Comparison of ENCODE assay signal across 5 fruit fly cellular contexts in genomic region chr3R:30887711-30888549, dm6.
TF ChIP-seq lines count a peak whose summit lies in the region.

No protein-coding gene starts in this region.

TF ChIP-seq in whole organism, adult, 20 proteins besides CTCF, POLR2A, EP300 and RAD21 (continued from another document):
- TF ChIP-seq CG5204 (GFP tag; optimal IDR thresholded peaks at IDR 0.05; lab: Kevin White, UChicago) (no peak), CG33017 (tag; optimal IDR thresholded peaks at IDR 0.05; lab: Kevin White, UChicago) (peak; percentile 81)

TF ChIP-seq in whole organism, embryonic, 481 proteins besides CTCF, POLR2A, EP300 and RAD21 (continued from another document and continues in another):
- peak; percentile 71 for TF ChIP-seq Fer3 (tag; optimal IDR thresholded peaks at IDR 0.05; lab: Kevin White, UChicago)
- TF ChIP-seq HLH54F (GFP tag; optimal IDR thresholded peaks at IDR 0.05; lab: Kevin White, UChicago), result peak; percentile 18
- no peak for TF ChIP-seq ERR (GFP tag; optimal IDR thresholded peaks at IDR 0.05; lab: Kevin White, UChicago)
- no peak for TF ChIP-seq lov (optimal IDR thresholded peaks at IDR 0.05; lab: Kevin White, UChicago)
- TF ChIP-seq lov (GFP tag; IDR thresholded peaks at IDR 0.05; lab: Robert Waterston, UW), result peak; percentile 71; the same call in 1 of the 3 replicates
- TF ChIP-seq CG1792 (GFP tag; optimal IDR thresholded peaks at IDR 0.05; lab: Kevin White, UChicago), result peak; percentile 4
- TF ChIP-seq onecut (GFP tag; IDR thresholded peaks at IDR 0.05; lab: Robert Waterston, UW), result peak; percentile 42
- TF ChIP-seq croc (GFP tag; conservative IDR thresholded peaks at IDR 0.05; lab: Robert Waterston, UW), result peak; percentile 36; the same call in 1 of the 3 replicates
- TF ChIP-seq Meics (GFP tag; optimal IDR thresholded peaks at IDR 0.05; lab: Kevin White, UChicago), result peak; percentile 59
- TF ChIP-seq CG2202 (tag; optimal IDR thresholded peaks at IDR 0.05; lab: Kevin White, UChicago), result peak; percentile 24
- TF ChIP-seq CG13287 (GFP tag; IDR thresholded peaks at IDR 0.05; lab: Robert Waterston, UW; ENCODE audit: partially characterized antibody), result no peak
- TF ChIP-seq CG30431 (GFP tag; optimal IDR thresholded peaks at IDR 0.05; lab: Kevin White, UChicago), result peak; percentile 42
- no peak for TF ChIP-seq hth (optimal IDR thresholded peaks at IDR 0.05; lab: Kevin White, UChicago)
- no peak for TF ChIP-seq CG6854 (GFP tag; optimal IDR thresholded peaks at IDR 0.05; lab: Kevin White, UChicago)
- TF ChIP-seq Xrp1 (GFP tag; IDR thresholded peaks at IDR 0.05; lab: Robert Waterston, UW), result peak; percentile 77
- no peak for TF ChIP-seq CG17568 (GFP tag; optimal IDR thresholded peaks at IDR 0.05; lab: Kevin White, UChicago)
- TF ChIP-seq Fer1 (GFP tag; optimal IDR thresholded peaks at IDR 0.05; lab: Kevin White, UChicago), result peak; percentile 56
- TF ChIP-seq CG6654 (GFP tag; optimal IDR thresholded peaks at IDR 0.05; lab: Kevin White, UChicago), result no peak
- peak; percentile 17 for TF ChIP-seq CG15011 (GFP tag; optimal IDR thresholded peaks at IDR 0.05; lab: Kevin White, UChicago)
- TF ChIP-seq aop (GFP tag; IDR thresholded peaks at IDR 0.05; lab: Robert Waterston, UW), result no peak
- peak; percentile 61 for TF ChIP-seq HHEX (GFP tag; optimal IDR thresholded peaks at IDR 0.05; lab: Kevin White, UChicago)
- TF ChIP-seq CG17359 (tag; optimal IDR thresholded peaks at IDR 0.05; lab: Kevin White, UChicago), result peak; percentile 74
- no peak for TF ChIP-seq HLH4C (GFP tag; IDR thresholded peaks at IDR 0.05; lab: Robert Waterston, UW; ENCODE audit: partially characterized antibody)
- peak; percentile 45 for TF ChIP-seq CG14667 (GFP tag; IDR thresholded peaks at IDR 0.05; lab: Robert Waterston, UW)
- peak; percentile 92 for TF ChIP-seq Ptx1 (GFP tag; IDR thresholded peaks at IDR 0.05; lab: Robert Waterston, UW)
- peak; percentile 49 for TF ChIP-seq Camta (GFP tag; optimal IDR thresholded peaks at IDR 0.05; lab: Kevin White, UChicago)
- peak; percentile 37 for TF ChIP-seq CG3065 (GFP tag; optimal IDR thresholded peaks at IDR 0.05; lab: Kevin White, UChicago)
- no peak for TF ChIP-seq CG1832 (GFP tag; optimal IDR thresholded peaks at IDR 0.05; lab: Kevin White, UChicago)
- 0 out of 2 replicates have a peak, but pooled peaks have one; percentile 30 for TF ChIP-seq CG6272 (GFP tag; IDR thresholded peaks at IDR 0.05; lab: Robert Waterston, UW)
- peak; percentile 42 for TF ChIP-seq Gsc (GFP tag; IDR thresholded peaks at IDR 0.05; lab: Robert Waterston, UW)
- peak; percentile 7 for TF ChIP-seq NK7.1 (GFP tag; optimal IDR thresholded peaks at IDR 0.05; lab: Kevin White, UChicago)
- TF ChIP-seq wdn (GFP tag; IDR thresholded peaks at IDR 0.05; lab: Robert Waterston, UW), result peak; percentile 58

TF ChIP-seq in whole organism, prepupa, 60 proteins besides CTCF, POLR2A, EP300 and RAD21 (continued from another document and continues in another):
- TF ChIP-seq CG7368 (GFP tag; optimal IDR thresholded peaks at IDR 0.05; lab: Kevin White, UChicago) (peak; percentile 80), Eip75B (GFP tag; optimal IDR thresholded peaks at IDR 0.05; lab: Kevin White, UChicago) (peak; percentile 79), Eip93F (GFP tag; optimal IDR thresholded peaks at IDR 0.05; lab: Kevin White, UChicago) (peak; percentile 38), Eip78C (GFP tag; lab: Kevin White, UChicago) (peak; percentile 93), CG6276 (GFP tag; optimal IDR thresholded peaks at IDR 0.05; lab: Kevin White, UChicago) (peak; percentile 69), acj6 (GFP tag; optimal IDR thresholded peaks at IDR 0.05; lab: Kevin White, UChicago) (peak; percentile 89), Sox15 (GFP tag; optimal IDR thresholded peaks at IDR 0.05; lab: Kevin White, UChicago) (peak; percentile 81), CG3032 (tag; optimal IDR thresholded peaks at IDR 0.05; lab: Kevin White, UChicago) (peak; percentile 73), Lpt (GFP tag; optimal IDR thresholded peaks at IDR 0.05; lab: Kevin White, UChicago) (peak; percentile 68), topi (GFP tag; optimal IDR thresholded peaks at IDR 0.05; lab: Kevin White, UChicago) (peak; percentile 86), fd59A (GFP tag; optimal IDR thresholded peaks at IDR 0.05; lab: Kevin White, UChicago) (peak; percentile 52), fkh (GFP tag; optimal IDR thresholded peaks at IDR 0.05; lab: Kevin White, UChicago) (no peak), Gug (GFP tag; IDR thresholded peaks at IDR 0.05; lab: Robert Waterston, UW) (peak; percentile 77), CG3919 (GFP tag; optimal IDR thresholded peaks at IDR 0.05; lab: Kevin White, UChicago) (peak; percentile 86), Ets21C (GFP tag; optimal IDR thresholded peaks at IDR 0.05; lab: Kevin White, UChicago) (peak; percentile 85), CG8632 (GFP tag; optimal IDR thresholded peaks at IDR 0.05; lab: Kevin White, UChicago) (peak; percentile 74), CG11294 (GFP tag; IDR thresholded peaks at IDR 0.05; lab: Robert Waterston, UW) (peak; percentile 81), dac (GFP tag; optimal IDR thresholded peaks at IDR 0.05; lab: Kevin White, UChicago) (peak; percentile 48), Hr38 (GFP tag; optimal IDR thresholded peaks at IDR 0.05; lab: Kevin White, UChicago) (no peak), CG11902 (GFP tag; optimal IDR thresholded peaks at IDR 0.05; lab: Kevin White, UChicago) (peak; percentile 85), CG9139 (GFP tag; optimal IDR thresholded peaks at IDR 0.05; lab: Kevin White, UChicago) (peak; percentile 23), CG6792 (GFP tag; optimal IDR thresholded peaks at IDR 0.05; lab: Kevin White, UChicago) (peak; percentile 83), cyc (GFP tag; optimal IDR thresholded peaks at IDR 0.05; lab: Kevin White, UChicago) (peak; percentile 91), Hr4 (GFP tag; optimal IDR thresholded peaks at IDR 0.05; lab: Kevin White, UChicago) (peak; percentile 85), Blimp-1 (GFP tag; optimal IDR thresholded peaks at IDR 0.05; lab: Kevin White, UChicago) (peak; percentile 55), esn (GFP tag; optimal IDR thresholded peaks at IDR 0.05; lab: Kevin White, UChicago) (peak; percentile 89), CG11762 (GFP tag; optimal IDR thresholded peaks at IDR 0.05; lab: Kevin White, UChicago; ENCODE audit: insufficient read depth) (peak; percentile 67), Ets96B (tag; optimal IDR thresholded peaks at IDR 0.05; lab: Kevin White, UChicago) (peak; percentile 75), Hr39 (GFP tag; optimal IDR thresholded peaks at IDR 0.05; lab: Kevin White, UChicago) (peak; percentile 93), svp (GFP tag; lab: Kevin White, UChicago) (peak; percentile 94), CG32006 (GFP tag; optimal IDR thresholded peaks at IDR 0.05; lab: Kevin White, UChicago) (peak; percentile 82), fd85E (GFP tag; optimal IDR thresholded peaks at IDR 0.05; lab: Kevin White, UChicago) (no peak), achi (GFP tag; optimal IDR thresholded peaks at IDR 0.05; lab: Kevin White, UChicago) (peak; percentile 83), eg (GFP tag; IDR thresholded peaks at IDR 0.05; lab: Robert Waterston, UW) (peak; percentile 88)

TF ChIP-seq in whole organism, pupa, 21 proteins besides CTCF, POLR2A, EP300 and RAD21 (continued from another document):
- peak; percentile 67 for TF ChIP-seq CG8159 (tag; optimal IDR thresholded peaks at IDR 0.05; lab: Kevin White, UChicago)

TF ChIP-seq in whole organism, wandering third instar larva, 38 proteins besides CTCF, POLR2A, EP300 and RAD21 (continued from another document):
- peak; percentile 24 to 89 for TF ChIP-seq foxo (GFP tag; optimal IDR thresholded peaks at IDR 0.05; lab: Kevin White, UChicago)
- TF ChIP-seq Hr83 (GFP tag; optimal IDR thresholded peaks at IDR 0.05; lab: Kevin White, UChicago; ENCODE audit: poor library complexity, severe bottlenecking), result peak; percentile 64
- no peak for TF ChIP-seq CrebA (GFP tag; optimal IDR thresholded peaks at IDR 0.05; lab: Kevin White, UChicago; ENCODE audit: borderline replicate concordance)
- TF ChIP-seq pan (optimal IDR thresholded peaks at IDR 0.05; lab: Kevin White, UChicago), result no peak
- peak; percentile 90 for TF ChIP-seq rgr (GFP tag; optimal IDR thresholded peaks at IDR 0.05; lab: Kevin White, UChicago)
- TF ChIP-seq Hnf4 (GFP tag; optimal IDR thresholded peaks at IDR 0.05; lab: Kevin White, UChicago), result peak; percentile 83
- peak; percentile 84 for TF ChIP-seq br (GFP tag; optimal IDR thresholded peaks at IDR 0.05; lab: Kevin White, UChicago)
- TF ChIP-seq jim (GFP tag; optimal IDR thresholded peaks at IDR 0.05; lab: Kevin White, UChicago), result no peak
- TF ChIP-seq N (GFP tag; optimal IDR thresholded peaks at IDR 0.05; lab: Kevin White, UChicago), result no peak
- TF ChIP-seq OdsH (GFP tag; optimal IDR thresholded peaks at IDR 0.05; lab: Kevin White, UChicago), result peak; percentile 81
- peak; percentile 90 for TF ChIP-seq h (GFP tag; optimal IDR thresholded peaks at IDR 0.05; lab: Kevin White, UChicago)
- peak; percentile 60 for TF ChIP-seq CG9705 (GFP tag; optimal IDR thresholded peaks at IDR 0.05; lab: Kevin White, UChicago)
- TF ChIP-seq fru (GFP tag; optimal IDR thresholded peaks at IDR 0.05; lab: Kevin White, UChicago), result peak; percentile 86
- TF ChIP-seq dl (GFP tag; optimal IDR thresholded peaks at IDR 0.05; lab: Kevin White, UChicago; ENCODE audit: insufficient read depth in 1 of 2, partially characterized antibody in 2 of 2), result no peak
- peak; percentile 63 for TF ChIP-seq psq (GFP tag; optimal IDR thresholded peaks at IDR 0.05; lab: Kevin White, UChicago)
- peak; percentile 88 for TF ChIP-seq ey (GFP tag; optimal IDR thresholded peaks at IDR 0.05; lab: Kevin White, UChicago)
